Fruit fly (Drosophila melanogaster) whole organism, embryonic: ENCODE measurements around the gene St2.

Experiments used
- Adf1 ChIP-seq: fragments of 200-800 bp; sonication (Bioruptor generic); IDR thresholded peaks from 2 replicates; pipeline ENCODE4 v1.3.6; 2022; ENCODE audit warnings: missing biosample characterization, missing genetic modification characterization
- CG10321 ChIP-seq: fragments of 200-800 bp; sonication (Bioruptor generic); IDR thresholded peaks from 2 replicates; pipeline ENCODE4 v1.3.6; 2022; ENCODE audit warnings: missing biosample characterization, missing genetic modification characterization
- CG10462 ChIP-seq: fragments of 200-800 bp; sonication (Bioruptor generic); optimal IDR thresholded peaks from 2 replicates; lab custom pipeline; 2016; ENCODE audit warnings: missing biosample characterization, missing genetic modification characterization
- CG11093 ChIP-seq: fragments of 200-800 bp; sonication (Bioruptor generic); IDR thresholded peaks from 3 replicates; pipeline ENCODE4 v1.3.6; 2022; ENCODE audit warnings: missing biosample characterization, missing genetic modification characterization
- CG11398 ChIP-seq: fragments of 200-800 bp; sonication (Bioruptor generic); optimal IDR thresholded peaks from 2 replicates; lab custom pipeline; 2016; ENCODE audit warnings: missing biosample characterization, missing genetic modification characterization
- CG11723 ChIP-seq: fragments of 200-800 bp; sonication (Bioruptor generic); optimal IDR thresholded peaks from 2 replicates; lab custom pipeline; 2017; ENCODE audit warnings: missing biosample characterization, mild to moderate bottlenecking, missing genetic modification characterization
- CG12104 ChIP-seq: fragments of 200-800 bp; sonication (Bioruptor generic); optimal IDR thresholded peaks from 3 replicates; lab custom pipeline; 2016; ENCODE audit warnings: missing biosample characterization, missing genetic modification characterization
- CG13287 ChIP-seq: fragments of 200-800 bp; sonication (Bioruptor generic); IDR thresholded peaks from 2 replicates; pipeline ENCODE4 v1.3.6; 2022; ENCODE audit warnings: missing biosample characterization, missing genetic modification characterization; ENCODE audit not compliant: partially characterized antibody
- CG13296 ChIP-seq: fragments of 200-800 bp; sonication (Bioruptor generic); optimal IDR thresholded peaks from 3 replicates; lab custom pipeline; 2018; ENCODE audit warnings: missing biosample characterization, mild to moderate bottlenecking, missing genetic modification characterization
- CG1529 ChIP-seq: fragments of 200-800 bp; sonication (Bioruptor generic); optimal IDR thresholded peaks from 3 replicates; lab custom pipeline; 2018; ENCODE audit warnings: missing biosample characterization, missing genetic modification characterization
- CG17359 ChIP-seq: fragments of 200-800 bp; sonication (Bioruptor generic); optimal IDR thresholded peaks from 3 replicates; lab custom pipeline; 2018; ENCODE audit warnings: missing biosample characterization, mild to moderate bottlenecking, missing genetic modification characterization, moderate library complexity
- CG1792 ChIP-seq: fragments of 200-800 bp; sonication (Bioruptor generic); optimal IDR thresholded peaks from 2 replicates; lab custom pipeline; 2016; ENCODE audit warnings: missing biosample characterization, missing genetic modification characterization
- CG18011 ChIP-seq: fragments of 200-800 bp; sonication (Bioruptor generic); optimal IDR thresholded peaks from 2 replicates; lab custom pipeline; 2017; ENCODE audit warnings: missing biosample characterization, missing genetic modification characterization, mild to moderate bottlenecking, moderate library complexity, missing genotype
- CG3163 ChIP-seq: fragments of 200-800 bp; sonication (Bioruptor generic); optimal IDR thresholded peaks from 3 replicates; lab custom pipeline; 2016; ENCODE audit warnings: missing biosample characterization, missing genetic modification characterization
- CG3281 ChIP-seq: fragments of 200-800 bp; sonication (Bioruptor generic); optimal IDR thresholded peaks from 3 replicates; lab custom pipeline; 2017; ENCODE audit warnings: missing biosample characterization, mild to moderate bottlenecking, missing genetic modification characterization
- CG4707 ChIP-seq: fragments of 200-800 bp; sonication (Bioruptor generic); optimal IDR thresholded peaks from 2 replicates; lab custom pipeline; 2018; ENCODE audit warnings: missing biosample characterization, mild to moderate bottlenecking, missing genetic modification characterization, moderate library complexity
- CG6654 ChIP-seq: fragments of 200-800 bp; sonication (Bioruptor generic); optimal IDR thresholded peaks from 2 replicates; lab custom pipeline; 2017; ENCODE audit warnings: missing biosample characterization, mild to moderate bottlenecking, missing genetic modification characterization
- CG7271 ChIP-seq: fragments of 200-800 bp; sonication (Bioruptor generic); optimal IDR thresholded peaks from 2 replicates; lab custom pipeline; 2018; ENCODE audit warnings: missing biosample characterization, mild to moderate bottlenecking, missing genetic modification characterization, moderate library complexity
- CG8359 ChIP-seq: fragments of 200-800 bp; sonication (Bioruptor generic); optimal IDR thresholded peaks from 2 replicates; lab custom pipeline; 2017; ENCODE audit warnings: missing biosample characterization, mild to moderate bottlenecking, missing genetic modification characterization, borderline replicate concordance
- CG9609 ChIP-seq: fragments of 200-800 bp; sonication (Bioruptor generic); optimal IDR thresholded peaks from 3 replicates; lab custom pipeline; 2016; ENCODE audit warnings: missing biosample characterization, missing genetic modification characterization
- CG9817 ChIP-seq: fragments of 200-800 bp; sonication (Bioruptor generic); optimal IDR thresholded peaks from 2 replicates; lab custom pipeline; 2018; ENCODE audit warnings: missing biosample characterization, mild to moderate bottlenecking, missing genetic modification characterization, moderate library complexity
- CTCF ChIP-seq: fragments of 200-800 bp; sonication (Bioruptor generic); optimal IDR thresholded peaks from 2 replicates; lab custom pipeline; 2017; ENCODE audit warnings: missing biosample characterization, mild to moderate bottlenecking, missing genetic modification characterization, moderate library complexity
- Chrac-16 ChIP-seq: fragments of 200-800 bp; sonication (Bioruptor generic); optimal IDR thresholded peaks from 3 replicates; lab custom pipeline; 2016; ENCODE audit warnings: missing biosample characterization, missing genetic modification characterization
- CrebB ChIP-seq: fragments of 200-800 bp; sonication (Bioruptor generic); optimal IDR thresholded peaks from 3 replicates; lab custom pipeline; 2018; ENCODE audit warnings: missing biosample characterization, mild to moderate bottlenecking, missing genetic modification characterization
- Elba2 ChIP-seq: fragments of 200-800 bp; sonication (Bioruptor generic); optimal IDR thresholded peaks from 3 replicates; lab custom pipeline; 2016; ENCODE audit warnings: missing biosample characterization, missing genetic modification characterization
- Ets97D ChIP-seq: fragments of 200-800 bp; sonication (Bioruptor generic); optimal IDR thresholded peaks from 3 replicates; lab custom pipeline; 2016; ENCODE audit warnings: missing biosample characterization, missing genetic modification characterization
- Opbp ChIP-seq: fragments of 200-800 bp; sonication (Bioruptor generic); IDR thresholded peaks from 3 replicates; pipeline ENCODE4 v1.3.6; 2022; ENCODE audit warnings: missing biosample characterization, missing genetic modification characterization; ENCODE audit not compliant: partially characterized antibody
- Sin3A ChIP-seq: fragments of >200 bp; optimal IDR thresholded peaks from 2 replicates; lab custom pipeline; 2018
- al ChIP-seq: fragments of 200-800 bp; sonication (Bioruptor generic); IDR thresholded peaks from 2 replicates; pipeline ENCODE4 v1.3.6; 2022; ENCODE audit warnings: missing biosample characterization, missing genetic modification characterization
- ci ChIP-seq: fragments of 200-800 bp; sonication (Bioruptor generic); IDR thresholded peaks from 3 replicates; pipeline ENCODE4 v1.3.6; 2022; ENCODE audit warnings: missing biosample characterization, missing genetic modification characterization
- croc ChIP-seq: fragments of 200-800 bp; sonication (Bioruptor generic); conservative IDR thresholded peaks from 3 replicates; pipeline ENCODE4 v1.3.6; 2022; ENCODE audit warnings: missing biosample characterization, missing genetic modification characterization
- danr ChIP-seq: fragments of 200-800 bp; sonication (Bioruptor generic); IDR thresholded peaks from 2 replicates; pipeline ENCODE4 v1.3.6; 2022; ENCODE audit warnings: missing biosample characterization, missing genetic modification characterization
- en ChIP-seq: fragments of 200-800 bp; sonication (Bioruptor generic); optimal IDR thresholded peaks from 2 replicates; lab custom pipeline; 2016; ENCODE audit warnings: missing biosample characterization, missing genetic modification characterization
- fd3F ChIP-seq: fragments of 200-800 bp; sonication (Bioruptor generic); optimal IDR thresholded peaks from 2 replicates; lab custom pipeline; 2018; ENCODE audit warnings: missing biosample characterization, mild to moderate bottlenecking, missing genetic modification characterization, moderate library complexity
- gce ChIP-seq: fragments of 200-800 bp; sonication (Bioruptor generic); IDR thresholded peaks from 3 replicates; pipeline ENCODE4 v1.3.6; 2022; ENCODE audit warnings: missing biosample characterization, missing genetic modification characterization
- hkb ChIP-seq, 2 experiments: fragments of 200-800 bp in 1 of 2; fragments of >200 bp in 1 of 2; sonication (Bioruptor generic) in 1 of 2; IDR thresholded peaks in 1 of 2; optimal IDR thresholded peaks in 1 of 2; 2 replicates each; pipeline versions ENCODE4 v1.3.6 to Lab custom; 2017 to 2022; ENCODE audit warnings: missing biosample characterization in 1 of 2, missing genetic modification characterization in 1 of 2
- ind ChIP-seq: fragments of 200-800 bp; sonication (Bioruptor generic); optimal IDR thresholded peaks from 3 replicates; lab custom pipeline; 2016; ENCODE audit warnings: missing biosample characterization, missing genetic modification characterization
- lov ChIP-seq, 2 experiments: fragments of 200-800 bp in 1 of 2; fragments of >200 bp in 1 of 2; sonication (Bioruptor generic) in 1 of 2; IDR thresholded peaks in 1 of 2; optimal IDR thresholded peaks in 1 of 2; 2 replicates in 1 of 2; 3 replicates in 1 of 2; pipeline versions ENCODE4 v1.3.6 to Lab custom; 2017 to 2022; ENCODE audit warnings: missing biosample characterization in 1 of 2, missing genetic modification characterization in 1 of 2
- mam ChIP-seq: fragments of 200-800 bp; sonication (Bioruptor generic); optimal IDR thresholded peaks from 3 replicates; lab custom pipeline; 2016; ENCODE audit warnings: missing biosample characterization, missing genetic modification characterization
- pho ChIP-seq: fragments of 200-800 bp; sonication (Bioruptor generic); optimal IDR thresholded peaks from 2 replicates; lab custom pipeline; 2016; ENCODE audit warnings: missing biosample characterization, missing genetic modification characterization
- repo ChIP-seq: fragments of 200-800 bp; sonication (Bioruptor generic); optimal IDR thresholded peaks from 2 replicates; lab custom pipeline; 2016; ENCODE audit warnings: missing biosample characterization, missing genetic modification characterization
- rib ChIP-seq: fragments of 200-800 bp; sonication (Bioruptor generic); IDR thresholded peaks from 2 replicates; pipeline ENCODE4 v1.3.6; 2022; ENCODE audit warnings: missing biosample characterization, missing genetic modification characterization
- seq ChIP-seq: fragments of 200-800 bp; sonication (Bioruptor generic); IDR thresholded peaks from 2 replicates; pipeline ENCODE4 v1.3.6; 2022; ENCODE audit warnings: missing biosample characterization, missing genetic modification characterization
- sob ChIP-seq: fragments of 200-800 bp; sonication (Bioruptor generic); IDR thresholded peaks from 2 replicates; pipeline ENCODE4 v1.3.6; 2022; ENCODE audit warnings: missing biosample characterization, missing genetic modification characterization
- unc-4 ChIP-seq: fragments of 200-800 bp; sonication (Bioruptor generic); IDR thresholded peaks from 2 replicates; pipeline ENCODE4 v1.3.6; 2022; ENCODE audit warnings: missing biosample characterization, missing genetic modification characterization; ENCODE audit not compliant: partially characterized antibody
- unpg ChIP-seq: fragments of 200-800 bp; sonication (Bioruptor generic); optimal IDR thresholded peaks from 3 replicates; lab custom pipeline; 2018; ENCODE audit warnings: missing biosample characterization, mild to moderate bottlenecking, missing genetic modification characterization, moderate library complexity
- vnd ChIP-seq: fragments of 200-800 bp; sonication (Bioruptor generic); IDR thresholded peaks from 3 replicates; pipeline ENCODE4 v1.3.6; 2022; ENCODE audit warnings: missing biosample characterization, missing genetic modification characterization; ENCODE audit not compliant: partially characterized antibody
- yki ChIP-seq: fragments of >200 bp; optimal IDR thresholded peaks from 3 replicates; lab custom pipeline; 2018
- zen ChIP-seq: fragments of 200-800 bp; sonication (Bioruptor generic); optimal IDR thresholded peaks from 3 replicates; lab custom pipeline; 2018; ENCODE audit warnings: missing biosample characterization, mild to moderate bottlenecking, missing genetic modification characterization, moderate library complexity

St2 gene

dm6 chr3R:9220064-9220864 is 31.4 kb upstream of the St2 start (continued):
- TF ChIP-seq Adf1 (GFP tag; lab: Robert Waterston, UW) (peak; percentile 39; the same call in 1 of the 2 replicates), lov (optimal IDR thresholded peaks at IDR 0.05; lab: Kevin White, UChicago) (no peak), lov (GFP tag; IDR thresholded peaks at IDR 0.05; lab: Robert Waterston, UW) (no peak), CG12104 (no peak), CG11723 (GFP tag; lab: Kevin White, UChicago) (no peak), CG13287 (peak; percentile 60), mam (GFP tag; lab: Kevin White, UChicago) (peak; percentile 48), CG3163 (GFP tag; lab: Kevin White, UChicago) (peak; percentile 87), hkb (optimal IDR thresholded peaks at IDR 0.05; lab: Kevin White, UChicago) (no peak), hkb (GFP tag; IDR thresholded peaks at IDR 0.05; lab: Robert Waterston, UW) (0 out of 2 replicates have a peak, but pooled peaks have one; percentile 46), CG9817 (peak; percentile 5), Sin3A (lab: Kevin White, UChicago) (no peak), CG4707 (GFP tag; lab: Kevin White, UChicago) (no peak), ind (GFP tag; lab: Kevin White, UChicago) (peak; percentile 28), CG10321 (GFP tag; lab: Robert Waterston, UW) (no peak), CG13296 (no peak), CG9609 (GFP tag; lab: Kevin White, UChicago) (peak; percentile 56), Elba2 (GFP tag; lab: Kevin White, UChicago) (peak; percentile 86), seq (GFP tag; lab: Robert Waterston, UW) (peak; percentile 59; the same call in 1 of the 2 replicates), CG1529 (GFP tag; lab: Kevin White, UChicago) (no peak), CG1792 (GFP tag; lab: Kevin White, UChicago) (no peak), Opbp (no peak), al (GFP tag; lab: Robert Waterston, UW) (peak; percentile 50; the same call in 1 of the 2 replicates), yki (lab: Kevin White, UChicago) (no peak), unc-4 (GFP tag; lab: Robert Waterston, UW) (peak; percentile 48; the same call in 1 of the 2 replicates), danr (GFP tag; lab: Robert Waterston, UW) (0 out of 2 replicates have a peak, but pooled peaks have one; percentile 28), unpg (peak; percentile 36), pho (GFP tag; lab: Kevin White, UChicago) (peak; percentile 38), sob (GFP tag; lab: Robert Waterston, UW) (peak; percentile 47; the same call in 1 of the 2 replicates), CG11398 (GFP tag; lab: Kevin White, UChicago) (no peak), CG18011 (GFP tag; lab: Kevin White, UChicago) (no peak), CG7271 (tag; lab: Kevin White, UChicago) (no peak), Chrac-16 (GFP tag; lab: Kevin White, UChicago) (peak; percentile 59), CG8359 (GFP tag; lab: Kevin White, UChicago) (no peak), CG10462 (no peak), en (peak; percentile 10), croc (GFP tag; lab: Robert Waterston, UW) (no peak), repo (GFP tag; lab: Kevin White, UChicago) (peak; percentile 2), vnd (GFP tag; lab: Robert Waterston, UW) (no peak), gce (GFP tag; lab: Robert Waterston, UW) (no peak), CTCF (GFP tag; lab: Kevin White, UChicago) (no peak), Ets97D (GFP tag; lab: Kevin White, UChicago) (no peak), ci (GFP tag; lab: Robert Waterston, UW) (peak; percentile 22; the same call in 1 of the 3 replicates), CG11093 (GFP tag; lab: Robert Waterston, UW) (no peak), fd3F (GFP tag; lab: Kevin White, UChicago) (peak; percentile 30), CG6654 (GFP tag; lab: Kevin White, UChicago) (no peak), zen (tag; lab: Kevin White, UChicago) (no peak), rib (GFP tag; lab: Robert Waterston, UW) (peak; percentile 66; the same call in 1 of the 2 replicates), CG17359 (tag; lab: Kevin White, UChicago) (peak; percentile 28), CG3281 (peak; percentile 50), CrebB (tag; lab: Kevin White, UChicago) (peak; percentile 6)
